Worm (Caenorhabditis elegans) whole organism, L4 larva: ENCODE results near the gene bpnt-1.
A peak's percentile ranks its signal among the peaks of the same experiment; 100 is the strongest.

Experiments
- F44E2.7 ChIP-seq: fragments of 200-800 bp; sonication (Bioruptor generic); IDR thresholded peaks from 2 replicates; pipeline ENCODE4 v2.1.2; 2022; ENCODE audit warnings: missing genetic modification characterization, missing compliant biosample characterization
- Y75B8A.6 ChIP-seq: fragments of 200-800 bp; sonication (Bioruptor generic); IDR thresholded peaks from 2 replicates; pipeline ENCODE4 v1.3.6; 2022; ENCODE audit warnings: missing genetic modification reagents, missing genetic modification characterization, missing compliant biosample characterization
- ZK546.5 ChIP-seq, 2 experiments: sonication (generic microtip); optimal IDR thresholded peaks; 2 replicates each; lab custom pipeline; 2017; ENCODE audit warnings: missing biosample characterization in 2 of 2, missing genetic modification characterization in 2 of 2
- ceh-82 ChIP-seq: sonication (generic microtip); optimal IDR thresholded peaks from 2 replicates; lab custom pipeline; 2017; ENCODE audit warnings: missing biosample characterization, missing genetic modification characterization
- dpl-1 ChIP-seq: fragments of 150-350 bp; optimal IDR thresholded peaks from 2 replicates; lab custom pipeline; 2014; ENCODE audit warnings: missing biosample characterization, missing genetic modification reagents, missing genetic modification characterization
- fos-1 ChIP-seq: fragments of 150-350 bp; optimal IDR thresholded peaks from 2 replicates; lab custom pipeline; 2014; ENCODE audit warnings: missing biosample characterization, missing genetic modification characterization
- lin-13 ChIP-seq: fragments of 150-350 bp; optimal IDR thresholded peaks from 2 replicates; lab custom pipeline; 2014; ENCODE audit warnings: missing biosample characterization, missing genetic modification reagents, missing genetic modification characterization
- lin-39 ChIP-seq: fragments of 150-350 bp; optimal IDR thresholded peaks from 2 replicates; lab custom pipeline; 2014; ENCODE audit warnings: missing biosample characterization, missing genetic modification reagents, missing genetic modification characterization
- mdl-1 ChIP-seq, 2 experiments: fragments of 150-350 bp in 1 of 2; sonication (generic microtip) in 1 of 2; optimal IDR thresholded peaks; 2 replicates each; lab custom pipeline; 2014 to 2017; ENCODE audit warnings: missing biosample characterization in 2 of 2, missing genetic modification characterization in 2 of 2
- mdt-29 ChIP-seq: fragments of 200-800 bp; sonication (Bioruptor generic); IDR thresholded peaks from 2 replicates; pipeline ENCODE4 v1.3.6; 2022; ENCODE audit warnings: missing genetic modification reagents, missing genetic modification characterization, missing compliant biosample characterization
- sdz-12 ChIP-seq: fragments of 200-800 bp; sonication (Bioruptor generic); optimal IDR thresholded peaks from 2 replicates; lab custom pipeline; 2018; ENCODE audit warnings: mild to moderate bottlenecking, missing genetic modification characterization, missing compliant biosample characterization
- unc-130 ChIP-seq: sonication (generic microtip); optimal IDR thresholded peaks from 2 replicates; lab custom pipeline; 2016; ENCODE audit warnings: missing genetic modification reagents, missing genetic modification characterization, missing compliant biosample characterization
- zag-1 ChIP-seq: fragments of 150-350 bp; optimal IDR thresholded peaks from 2 replicates; lab custom pipeline; 2014; ENCODE audit warnings: missing biosample characterization, missing genetic modification characterization

DNA sequence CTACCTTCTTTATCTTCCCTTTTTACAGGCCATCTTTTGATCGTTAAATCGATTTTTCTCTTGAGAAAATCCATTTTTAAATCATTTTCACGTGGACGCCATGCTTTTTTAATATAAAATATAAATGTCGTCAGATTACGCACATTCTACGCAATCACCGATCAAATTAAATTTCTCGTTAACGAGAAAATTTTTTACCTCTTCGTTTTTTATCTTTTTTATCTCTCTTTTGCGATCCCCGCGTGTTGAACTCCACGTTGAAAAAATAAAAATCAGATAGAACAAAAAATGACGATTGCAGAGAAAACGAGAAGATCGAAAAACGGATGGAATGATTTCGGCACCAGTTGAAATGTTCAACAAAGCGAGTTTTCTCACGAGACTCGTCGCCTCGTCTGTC lies at the start of gene bpnt-1:
- TF ChIP-seq F44E2.7 (GFP tag; lab: Robert Waterston, UW) (no peak), sdz-12 (GFP tag; lab: Kevin White, UChicago) (no peak), mdt-29 (GFP tag; lab: Robert Waterston, UW) (no peak), dpl-1 (GFP tag; lab: Kevin White, UChicago) (no peak), zag-1 (tag; lab: Kevin White, UChicago) (no peak), mdl-1 (tag; optimal IDR thresholded peaks at IDR 0.05; lab: Kevin White, UChicago) (peak in 1 of 2 experiments; percentile 19), ceh-82 (tag; lab: Kevin White, UChicago) (no peak), fos-1 (tag; lab: Kevin White, UChicago) (no peak), Y75B8A.6 (GFP tag; lab: Robert Waterston, UW) (no peak), unc-130 (GFP tag; lab: Kevin White, UChicago) (no peak), lin-39 (tag; lab: Kevin White, UChicago) (no peak), ZK546.5 (tag; optimal IDR thresholded peaks at IDR 0.05; lab: Kevin White, UChicago) (no peak), lin-13 (GFP tag; lab: Kevin White, UChicago) (no peak)
